Fruit fly (Drosophila melanogaster): ENCODE measurements around the gene comm2.

dm6 chr3L:15687802-15688201 lies 11.8 kb downstream of the comm2 start, which contains the start of gene CG34452:
- no peak for TF ChIP-seq CG32772 (GFP tag; IDR thresholded peaks at IDR 0.05)
- no peak for TF ChIP-seq NFAT (GFP tag; IDR thresholded peaks at IDR 0.05)
- no peak for TF ChIP-seq C15 (GFP tag; IDR thresholded peaks at IDR 0.05)
- TF ChIP-seq cas (GFP tag; IDR thresholded peaks at IDR 0.05): no peak
- TF ChIP-seq CG18262 (tag; optimal IDR thresholded peaks at IDR 0.05): no peak
- no peak for TF ChIP-seq Hey (tag; optimal IDR thresholded peaks at IDR 0.05)
- no peak for TF ChIP-seq Drgx (GFP tag; IDR thresholded peaks at IDR 0.05)
- TF ChIP-seq gt (GFP tag; IDR thresholded peaks at IDR 0.05): no peak
- no peak for TF ChIP-seq H2.0 (GFP tag; IDR thresholded peaks at IDR 0.05)
- TF ChIP-seq Hr78 (GFP tag; optimal IDR thresholded peaks at IDR 0.05): no peak
